Worm (Caenorhabditis elegans) whole organism, L1 larva: ENCODE measurements around the gene C13A2.1.

ENCODE experiments used
- C04F5.9 ChIP-seq: sonication (generic microtip); optimal IDR thresholded peaks from 2 replicates; lab custom pipeline; 2016; ENCODE audit warnings: missing genetic modification characterization, missing compliant biosample characterization
- F16B12.6 ChIP-seq: fragments of 150-350 bp; optimal IDR thresholded peaks from 2 replicates; lab custom pipeline; 2014; ENCODE audit warnings: missing biosample characterization, missing genetic modification characterization
- aha-1 ChIP-seq: fragments of 150-350 bp; optimal IDR thresholded peaks from 2 replicates; lab custom pipeline; 2014; ENCODE audit warnings: missing biosample characterization, missing genetic modification characterization
- blmp-1 ChIP-seq: fragments of 150-350 bp; optimal IDR thresholded peaks from 2 replicates; lab custom pipeline; 2014; ENCODE audit warnings: missing biosample characterization, missing genetic modification characterization
- ceh-63 ChIP-seq: fragments of 200-800 bp; sonication (Bioruptor generic); optimal IDR thresholded peaks from 2 replicates; lab custom pipeline; 2018; ENCODE audit warnings: mild to moderate bottlenecking, missing genetic modification characterization, missing compliant biosample characterization
- ceh-8 ChIP-seq: fragments of 200-800 bp; sonication (Bioruptor generic); optimal IDR thresholded peaks from 2 replicates; lab custom pipeline; 2018; ENCODE audit warnings: mild to moderate bottlenecking, missing genetic modification characterization, moderate library complexity, missing compliant biosample characterization
- ceh-82 ChIP-seq, 3 experiments: fragments of 150-350 bp in 1 of 3; sonication (generic microtip) in 2 of 3; optimal IDR thresholded peaks; 2 replicates each; lab custom pipeline; 2014 to 2017; ENCODE audit warnings: missing biosample characterization in 3 of 3, missing genetic modification characterization in 3 of 3
- ceh-90 ChIP-seq: sonication (generic microtip); optimal IDR thresholded peaks from 2 replicates; lab custom pipeline; 2016; ENCODE audit warnings: missing genetic modification characterization, missing compliant biosample characterization
- ces-1 ChIP-seq: fragments of 150-350 bp; optimal IDR thresholded peaks from 2 replicates; lab custom pipeline; 2014; ENCODE audit warnings: missing biosample characterization, missing genetic modification reagents, missing genetic modification characterization
- dpl-1 ChIP-seq, 3 experiments: fragments of 150-350 bp in 2 of 3; sonication (generic microtip) in 1 of 3; optimal IDR thresholded peaks; 2 replicates each; lab custom pipeline; 2014 to 2017; ENCODE audit warnings: missing biosample characterization in 3 of 3, missing genetic modification characterization in 3 of 3, missing genetic modification reagents in 3 of 3
- egl-13 ChIP-seq: sonication (generic microtip); optimal IDR thresholded peaks from 2 replicates; lab custom pipeline; 2016; ENCODE audit warnings: missing genotype, missing genetic modification reagents, missing genetic modification characterization, missing compliant biosample characterization
- egl-27 ChIP-seq, 2 experiments: fragments of 150-350 bp in 1 of 2; sonication (generic microtip); optimal IDR thresholded peaks; 3 replicates each; lab custom pipeline; 2017 to 2018; ENCODE audit warnings: missing biosample characterization in 2 of 2, missing genetic modification characterization in 2 of 2, missing genetic modification reagents in 2 of 2
- ets-5 ChIP-seq: fragments of 200-800 bp; sonication (Bioruptor generic); IDR thresholded peaks from 2 replicates; pipeline ENCODE4 v1.3.6; 2022; ENCODE audit warnings: missing genetic modification characterization, missing compliant biosample characterization
- fkh-10 ChIP-seq: sonication (generic microtip); optimal IDR thresholded peaks from 2 replicates; lab custom pipeline; 2017; ENCODE audit warnings: missing biosample characterization, missing genetic modification reagents, missing genetic modification characterization
- grh-1 ChIP-seq: fragments of 200-800 bp; sonication (Bioruptor generic); IDR thresholded peaks from 2 replicates; pipeline ENCODE4 v1.3.6; 2022; ENCODE audit warnings: missing genetic modification reagents, missing genetic modification characterization, missing compliant biosample characterization
- hlh-17 ChIP-seq: fragments of 200-800 bp; sonication (Bioruptor generic); optimal IDR thresholded peaks from 2 replicates; lab custom pipeline; 2018; ENCODE audit warnings: missing genetic modification characterization, mild to moderate bottlenecking, missing compliant biosample characterization, moderate library complexity, borderline replicate concordance
- hpl-2 ChIP-seq: fragments of 150-350 bp; optimal IDR thresholded peaks from 2 replicates; lab custom pipeline; 2014; ENCODE audit warnings: missing biosample characterization, missing genetic modification reagents, missing genetic modification characterization
- irx-1 ChIP-seq: sonication (generic microtip); optimal IDR thresholded peaks from 2 replicates; lab custom pipeline; 2016; ENCODE audit warnings: missing genetic modification characterization, missing compliant biosample characterization
- lin-13 ChIP-seq: fragments of 150-350 bp; optimal IDR thresholded peaks from 2 replicates; lab custom pipeline; 2014; ENCODE audit warnings: missing biosample characterization, missing genetic modification reagents, missing genetic modification characterization
- lin-14 ChIP-seq: fragments of 200-800 bp; sonication (Bioruptor generic); optimal IDR thresholded peaks from 2 replicates; lab custom pipeline; 2018; ENCODE audit warnings: mild to moderate bottlenecking, missing genetic modification characterization, moderate library complexity, missing compliant biosample characterization
- lin-39 ChIP-seq: fragments of 150-350 bp; optimal IDR thresholded peaks from 2 replicates; lab custom pipeline; 2014; ENCODE audit warnings: missing biosample characterization, missing genetic modification reagents, missing genetic modification characterization
- lsy-2 ChIP-seq, 2 experiments: fragments of 150-350 bp; optimal IDR thresholded peaks; 2 replicates each; lab custom pipeline; 2014; ENCODE audit warnings: missing biosample characterization in 2 of 2, missing genetic modification characterization in 2 of 2
- mep-1 ChIP-seq: fragments of 150-350 bp; optimal IDR thresholded peaks from 2 replicates; lab custom pipeline; 2014; ENCODE audit warnings: missing biosample characterization, missing genetic modification characterization
- nhr-11 ChIP-seq: fragments of 150-350 bp; optimal IDR thresholded peaks from 2 replicates; lab custom pipeline; 2014; ENCODE audit warnings: missing biosample characterization, missing genetic modification characterization
- nhr-12 ChIP-seq: sonication (generic microtip); optimal IDR thresholded peaks from 2 replicates; lab custom pipeline; 2017; ENCODE audit warnings: missing biosample characterization, missing genetic modification characterization
- nhr-20 ChIP-seq: sonication (generic microtip); optimal IDR thresholded peaks from 2 replicates; lab custom pipeline; 2016; ENCODE audit warnings: mild to moderate bottlenecking, missing genetic modification characterization, missing compliant biosample characterization
- nhr-47 ChIP-seq: sonication (generic microtip); optimal IDR thresholded peaks from 2 replicates; lab custom pipeline; 2016; ENCODE audit warnings: mild to moderate bottlenecking, missing genetic modification characterization, moderate library complexity, missing compliant biosample characterization
- nhr-71 ChIP-seq: sonication (generic microtip); optimal IDR thresholded peaks from 2 replicates; lab custom pipeline; 2016; ENCODE audit warnings: mild to moderate bottlenecking, missing genetic modification characterization, moderate library complexity, missing compliant biosample characterization
- nhr-84 ChIP-seq: sonication (generic microtip); optimal IDR thresholded peaks from 2 replicates; lab custom pipeline; 2017; ENCODE audit warnings: missing biosample characterization, missing genetic modification characterization
- nhr-90 ChIP-seq: sonication (generic microtip); optimal IDR thresholded peaks from 2 replicates; lab custom pipeline; 2016; ENCODE audit warnings: mild to moderate bottlenecking, missing genetic modification characterization, missing compliant biosample characterization; ENCODE audit not compliant: poor library complexity
- pag-3 ChIP-seq: sonication (generic microtip); optimal IDR thresholded peaks from 2 replicates; lab custom pipeline; 2017; ENCODE audit warnings: missing genetic modification characterization, mild to moderate bottlenecking, missing compliant biosample characterization, antibody characterized with exemption, borderline replicate concordance; ENCODE audit not compliant: insufficient read depth
- pax-3 ChIP-seq: fragments of 200-800 bp; sonication (Bioruptor generic); optimal IDR thresholded peaks from 2 replicates; lab custom pipeline; 2018; ENCODE audit warnings: mild to moderate bottlenecking, missing genetic modification characterization, moderate library complexity, missing compliant biosample characterization
- snpc-4 ChIP-seq: fragments of 150-350 bp; optimal IDR thresholded peaks from 2 replicates; lab custom pipeline; 2014; ENCODE audit warnings: missing biosample characterization, missing genetic modification characterization
- swsn-7 ChIP-seq: sonication (generic microtip); optimal IDR thresholded peaks from 2 replicates; lab custom pipeline; 2016; ENCODE audit warnings: missing genetic modification characterization, missing compliant biosample characterization
- unc-130 ChIP-seq: fragments of 150-350 bp; optimal IDR thresholded peaks from 2 replicates; lab custom pipeline; 2017; ENCODE audit warnings: missing biosample characterization, missing genetic modification characterization, inconsistent platforms
- unc-98 ChIP-seq: fragments of 200-800 bp; sonication (Bioruptor generic); IDR thresholded peaks from 2 replicates; pipeline ENCODE4 v1.3.6; 2022; ENCODE audit warnings: missing genetic modification characterization, missing compliant biosample characterization
- ztf-11 ChIP-seq, 2 experiments: sonication (generic microtip); optimal IDR thresholded peaks; 2 replicates each; lab custom pipeline; 2016 to 2017; ENCODE audit warnings: missing genetic modification characterization in 2 of 2, missing biosample characterization in 1 of 2, missing compliant biosample characterization in 1 of 2

Gene C13A2.1

DNA sequence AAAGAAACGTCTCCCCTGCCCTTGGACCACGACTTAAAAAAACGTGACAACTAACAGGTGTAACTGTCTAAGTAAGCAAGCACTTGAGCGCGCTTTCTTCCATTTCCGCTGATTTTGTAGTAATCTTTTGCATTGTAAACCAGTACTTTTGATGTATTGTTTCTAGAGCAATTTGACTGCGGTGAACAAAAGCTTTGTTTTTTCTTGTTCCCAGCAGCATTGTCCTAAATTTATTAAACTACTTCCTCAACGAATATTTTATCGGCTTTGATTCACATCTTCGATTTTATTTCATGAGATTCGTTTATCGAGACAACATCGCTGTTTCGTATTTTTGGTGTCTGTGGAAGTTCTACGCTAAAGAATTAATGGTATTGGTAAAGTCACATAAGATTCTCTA, at the start of gene C13A2.1:
TSS of gene C13A2.1 (plus strand) at position 301 of the 400 bp plus-strand sequence.
- TF ChIP-seq hlh-17 (GFP tag; lab: Kevin White, UChicago) (no peak), ceh-82 (tag; optimal IDR thresholded peaks at IDR 0.05; lab: Kevin White, UChicago) (no peak), egl-13 (tag; lab: Kevin White, UChicago) (no peak), lin-14 (GFP tag; lab: Kevin White, UChicago) (no peak), grh-1 (GFP tag; lab: Robert Waterston, UW) (no peak), nhr-47 (no peak), nhr-84 (tag; lab: Kevin White, UChicago) (no peak), ets-5 (GFP tag; lab: Robert Waterston, UW) (no peak), F16B12.6 (no peak), lin-13 (GFP tag; lab: Kevin White, UChicago) (no peak), aha-1 (tag; lab: Kevin White, UChicago) (no peak), ztf-11 (tag; optimal IDR thresholded peaks at IDR 0.05; lab: Kevin White, UChicago) (no peak), pag-3 (tag; lab: Kevin White, UChicago) (no peak), nhr-90 (no peak), nhr-20 (tag; lab: Kevin White, UChicago) (no peak)
- TF ChIP-seq, all 84 proteins: peak for 0

DNA sequence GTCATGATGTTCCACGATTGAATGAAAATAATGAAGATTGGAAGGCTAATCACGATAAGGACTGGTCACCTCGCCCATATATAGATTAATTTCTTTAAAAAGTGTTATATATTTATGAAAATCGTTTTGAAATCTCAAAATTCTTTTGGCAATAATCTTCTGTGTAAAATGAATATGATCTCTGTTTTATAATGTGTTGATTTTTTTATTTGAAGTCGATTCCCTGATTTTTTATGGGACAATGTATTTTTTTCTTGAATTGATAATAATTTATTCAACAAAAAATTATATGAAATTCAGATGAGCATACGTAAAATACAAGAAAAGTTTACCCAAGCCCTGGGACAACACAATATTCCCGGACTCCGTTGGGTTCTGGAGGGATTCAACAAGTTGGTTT, 49.3 kb upstream of the C13A2.1 start, which contains the start of gene C05C8.1:
TSS of gene C05C8.1 (plus strand) at position 301 of the 400 bp plus-strand sequence.
- TF ChIP-seq nhr-71 (no peak), egl-27 (tag; optimal IDR thresholded peaks at IDR 0.05; lab: Kevin White, UChicago) (no peak), irx-1 (no peak), nhr-12 (tag; lab: Kevin White, UChicago) (no peak), dpl-1 (GFP tag; optimal IDR thresholded peaks at IDR 0.05; lab: Kevin White, UChicago) (no peak), fkh-10 (no peak), swsn-7 (tag; lab: Kevin White, UChicago) (no peak), unc-130 (no peak), ces-1 (no peak), ceh-90 (tag; lab: Kevin White, UChicago) (no peak), nhr-11 (tag; lab: Kevin White, UChicago) (no peak), C04F5.9 (tag; lab: Kevin White, UChicago) (no peak), lin-39 (tag; lab: Kevin White, UChicago) (no peak), unc-98 (GFP tag; lab: Robert Waterston, UW) (no peak), F16B12.6 (no peak), nhr-20 (tag; lab: Kevin White, UChicago) (no peak), hpl-2 (no peak), lin-13 (GFP tag; lab: Kevin White, UChicago) (no peak), mep-1 (tag; lab: Kevin White, UChicago) (no peak)

DNA sequence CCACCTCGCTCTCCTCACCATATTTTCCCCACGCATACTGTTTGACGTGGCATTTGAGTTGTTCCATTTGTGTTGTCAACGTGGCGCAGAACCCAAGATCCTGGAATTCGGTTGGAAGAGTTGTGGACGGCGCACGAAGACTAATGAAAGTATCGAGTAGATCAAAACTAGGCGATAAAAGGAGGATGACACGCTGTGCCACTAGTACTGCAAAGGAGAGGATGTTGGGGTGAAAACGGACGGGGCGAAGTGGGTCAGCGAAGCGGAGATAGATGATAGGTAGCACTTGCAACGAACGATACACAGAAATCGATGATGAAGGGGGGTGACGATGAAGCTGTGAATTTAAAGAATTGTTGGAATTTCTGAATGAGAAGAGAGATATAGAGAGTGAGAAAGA, 41.8 kb upstream of the C13A2.1 start, which contains the start of gene C05C8.7:
TSS of gene C05C8.7 (minus strand) at position 100 of the 400 bp plus-strand sequence.
- TF ChIP-seq ceh-63 (GFP tag; lab: Kevin White, UChicago) (no peak), snpc-4 (no peak), lsy-2 (tag; optimal IDR thresholded peaks at IDR 0.05; lab: Kevin White, UChicago) (no peak), ceh-8 (GFP tag; lab: Kevin White, UChicago) (no peak), pax-3 (tag; lab: Kevin White, UChicago) (no peak), blmp-1 (peak; percentile 92)
- TF ChIP-seq, all 84 proteins: peak for 1
